Worm (Caenorhabditis elegans) whole organism, L4 larva: ENCODE measurements around the gene ZC239.4.
"Not testable (repeated sequence)": the region's sequence is repeated elsewhere in the genome, so short reads cannot be mapped to it uniquely, and the experiment has no call there.

Source experiments
- F49E8.2 ChIP-seq: sonication (generic microtip); optimal IDR thresholded peaks from 2 replicates; lab custom pipeline; 2016; ENCODE audit warnings: missing compliant biosample characterization, mild to moderate bottlenecking, missing genetic modification characterization, borderline replicate concordance
- Y105C5A.15 ChIP-seq: fragments of 200-800 bp; sonication (Bioruptor generic); IDR thresholded peaks from 2 replicates; pipeline ENCODE4 v1.3.6; 2022; ENCODE audit warnings: missing genetic modification characterization, missing compliant biosample characterization
- Y48G9A.11 ChIP-seq: fragments of 200-800 bp; sonication (Bioruptor generic); IDR thresholded peaks from 2 replicates; pipeline ENCODE4 v1.3.6; 2022; ENCODE audit warnings: missing genetic modification reagents, missing genetic modification characterization, missing compliant biosample characterization
- Y75B8A.6 ChIP-seq: fragments of 200-800 bp; sonication (Bioruptor generic); IDR thresholded peaks from 2 replicates; pipeline ENCODE4 v1.3.6; 2022; ENCODE audit warnings: missing genetic modification reagents, missing genetic modification characterization, missing compliant biosample characterization
- ZK546.5 ChIP-seq, 2 experiments: sonication (generic microtip); optimal IDR thresholded peaks; 2 replicates each; lab custom pipeline; 2017; ENCODE audit warnings: missing biosample characterization in 2 of 2, missing genetic modification characterization in 2 of 2
- aha-1 ChIP-seq: fragments of 150-350 bp; peaks from one replicate; lab custom pipeline; 2014; ENCODE audit warnings: missing biosample characterization, missing genetic modification characterization
- arid-1 ChIP-seq: fragments of 200-800 bp; sonication (Bioruptor generic); conservative IDR thresholded peaks from 2 replicates; pipeline ENCODE4 v1.3.6; 2022; ENCODE audit warnings: missing genetic modification reagents, missing genetic modification characterization, missing compliant biosample characterization
- ceh-62 ChIP-seq: sonication (generic microtip); optimal IDR thresholded peaks from 2 replicates; lab custom pipeline; 2017; ENCODE audit warnings: missing biosample characterization, missing genetic modification characterization
- ctbp-1 ChIP-seq: fragments of 200-800 bp; sonication (Bioruptor generic); IDR thresholded peaks from 2 replicates; pipeline ENCODE4 v1.3.6; 2022; ENCODE audit warnings: missing genetic modification reagents, missing genetic modification characterization, missing compliant biosample characterization
- dmd-6 ChIP-seq: fragments of 200-800 bp; sonication (Bioruptor generic); IDR thresholded peaks from 2 replicates; pipeline ENCODE4 v1.3.6; 2022; ENCODE audit warnings: missing genetic modification reagents, missing genetic modification characterization, missing compliant biosample characterization
- dmd-9 ChIP-seq: fragments of 200-800 bp; sonication (Bioruptor generic); IDR thresholded peaks from 2 replicates; pipeline ENCODE4 v1.3.6; 2022; ENCODE audit warnings: missing genetic modification reagents, missing genetic modification characterization, missing compliant biosample characterization
- egl-43 ChIP-seq: fragments of 200-800 bp; sonication (Bioruptor generic); IDR thresholded peaks from 2 replicates; pipeline ENCODE4 v1.3.6; 2022; ENCODE audit warnings: missing genetic modification reagents, missing genetic modification characterization, missing compliant biosample characterization
- hlh-11 ChIP-seq: fragments of 200-800 bp; sonication (Bioruptor generic); optimal IDR thresholded peaks from 2 replicates; lab custom pipeline; 2018; ENCODE audit warnings: mild to moderate bottlenecking, missing genetic modification characterization, missing compliant biosample characterization
- hmg-1.1 ChIP-seq: fragments of 200-800 bp; sonication (Bioruptor generic); IDR thresholded peaks from 2 replicates; pipeline ENCODE4 v1.3.6; 2022; ENCODE audit warnings: missing genetic modification reagents, missing genetic modification characterization, missing compliant biosample characterization
- lin-13 ChIP-seq: fragments of 150-350 bp; optimal IDR thresholded peaks from 2 replicates; lab custom pipeline; 2014; ENCODE audit warnings: missing biosample characterization, missing genetic modification reagents, missing genetic modification characterization
- madf-5 ChIP-seq, 2 experiments: fragments of 200-800 bp; sonication (Bioruptor generic); IDR thresholded peaks; 2 replicates each; pipeline ENCODE4 v1.3.6; 2022; ENCODE audit warnings: missing compliant biosample characterization in 2 of 2, missing genetic modification characterization in 2 of 2
- madf-9 ChIP-seq: fragments of 200-800 bp; sonication (Bioruptor generic); conservative IDR thresholded peaks from 2 replicates; pipeline ENCODE4 v1.3.6; 2022; ENCODE audit warnings: missing genetic modification reagents, missing genetic modification characterization, missing compliant biosample characterization
- mes-2 ChIP-seq: sonication (generic microtip); optimal IDR thresholded peaks from 2 replicates; lab custom pipeline; 2016; ENCODE audit warnings: missing genotype, mild to moderate bottlenecking, missing genetic modification characterization, missing compliant biosample characterization; ENCODE audit not compliant: poor library complexity, severe bottlenecking
- nhr-11 ChIP-seq: fragments of 150-350 bp; optimal IDR thresholded peaks from 2 replicates; lab custom pipeline; 2014; ENCODE audit warnings: missing biosample characterization, missing genetic modification characterization
- nhr-48 ChIP-seq: sonication (generic microtip); optimal IDR thresholded peaks from 2 replicates; lab custom pipeline; 2016; ENCODE audit warnings: mild to moderate bottlenecking, missing genetic modification characterization, missing compliant biosample characterization
- php-3 ChIP-seq: fragments of 200-800 bp; sonication (Bioruptor generic); IDR thresholded peaks from 2 replicates; pipeline ENCODE4 v1.3.6; 2022; ENCODE audit warnings: missing genetic modification reagents, missing genetic modification characterization, missing compliant biosample characterization
- set-16 ChIP-seq: fragments of 200-800 bp; sonication (Bioruptor generic); IDR thresholded peaks from 2 replicates; pipeline ENCODE4 v1.3.6; 2022; ENCODE audit warnings: missing genetic modification reagents, missing genetic modification characterization, missing compliant biosample characterization
- tag-97 ChIP-seq: fragments of 200-800 bp; sonication (Bioruptor generic); IDR thresholded peaks from 2 replicates; pipeline ENCODE4 v1.3.6; 2022; ENCODE audit warnings: missing genetic modification characterization, missing compliant biosample characterization
- unc-39 ChIP-seq: sonication (generic microtip); optimal IDR thresholded peaks from 2 replicates; lab custom pipeline; 2017; ENCODE audit warnings: missing biosample characterization, missing genetic modification characterization
- unc-62 ChIP-seq, 3 experiments: fragments of 150-350 bp in 1 of 3; sonication (generic microtip); optimal IDR thresholded peaks in 2 of 3; peaks in 1 of 3; 1 replicate in 1 of 3; 2 replicates in 2 of 3; lab custom pipeline; 2014 to 2017; ENCODE audit warnings: missing biosample characterization in 3 of 3, missing genetic modification characterization in 3 of 3, missing genetic modification reagents in 3 of 3, missing genotype in 1 of 3
- vab-7 ChIP-seq: fragments of 200-800 bp; sonication (Bioruptor generic); IDR thresholded peaks from 2 replicates; pipeline ENCODE4 v1.3.6; 2022; ENCODE audit warnings: missing genetic modification reagents, missing genetic modification characterization, missing compliant biosample characterization
- zip-11 ChIP-seq: fragments of 200-800 bp; sonication (Bioruptor generic); IDR thresholded peaks from 2 replicates; pipeline ENCODE4 v1.3.6; 2022; ENCODE audit warnings: missing genetic modification characterization, missing compliant biosample characterization
- ztf-7 ChIP-seq: fragments of 150-350 bp; optimal IDR thresholded peaks from 2 replicates; lab custom pipeline; 2014; ENCODE audit warnings: missing biosample characterization, missing genetic modification characterization

ZC239.4 gene

ce11 chrII:3184858-3185257, 29.1 kb upstream of the ZC239.4 start, which contains the start of gene sri-78:
Gene sri-78 (plus strand): TSS chrII:3185158.
- not testable (repeated sequence) for TF ChIP-seq dmd-9; lin-13 (GFP tag; lab: Kevin White, UChicago); set-16
- TF ChIP-seq, all 104 proteins: peak for 0; not testable (repeated sequence) for 104

- TF ChIP-seq set-16, result peak; percentile 55
- no peak for TF ChIP-seq nhr-11
- 0 out of 2 replicates have a peak, but pooled peaks have one; percentile 44 for TF ChIP-seq egl-43 (GFP tag; lab: Robert Waterston, UW)
- TF ChIP-seq Y48G9A.11, result peak; percentile 41; the same call in 1 of the 2 replicates
- peak; percentile 21 for TF ChIP-seq aha-1
- no peak for TF ChIP-seq dmd-6 (GFP tag; lab: Robert Waterston, UW)
- TF ChIP-seq arid-1 (GFP tag; lab: Robert Waterston, UW), result no peak
- no peak for TF ChIP-seq nhr-48
- TF ChIP-seq mes-2, result no peak
- no peak for TF ChIP-seq vab-7 (GFP tag; lab: Robert Waterston, UW)
- no peak for TF ChIP-seq php-3 (GFP tag; lab: Robert Waterston, UW)
- TF ChIP-seq ceh-62 (tag; lab: Kevin White, UChicago), result no peak
Measured at ce11 chrII:3185848-3186247, 28.1 kb upstream of the ZC239.4 start.

ce11 chrII:3189038-3189437, 25.0 kb upstream of the ZC239.4 start, which contains the start of gene Y27F2A.11:
Gene Y27F2A.11 (plus strand): TSS chrII:3189338.
- TF ChIP-seq madf-9 (GFP tag; lab: Robert Waterston, UW); dmd-9; ctbp-1 (GFP tag; lab: Robert Waterston, UW): not testable (repeated sequence)
- TF ChIP-seq, all 104 proteins: peak for 0; not testable (repeated sequence) for 104

- TF ChIP-seq hlh-11 (tag; lab: Kevin White, UChicago); F49E8.2 (tag; lab: Kevin White, UChicago); ZK546.5 (tag; optimal IDR thresholded peaks at IDR 0.05; lab: Kevin White, UChicago): not testable (repeated sequence)
Measured at ce11 chrII:3191544-3191943, 22.5 kb upstream of the ZC239.4 start, which contains the start of gene Y27F2A.9. Gene Y27F2A.9 (minus strand): TSS chrII:3191644.

- TF ChIP-seq set-16 (peak; percentile 79), Y75B8A.6 (GFP tag; lab: Robert Waterston, UW) (no peak)
- TF ChIP-seq, all 104 proteins: peak for 1
Measured at ce11 chrII:3195739-3196138, 18.3 kb upstream of the ZC239.4 start.

ce11 chrII:3196966-3197365, 17.0 kb upstream of the ZC239.4 start, which contains the start of gene gcy-15:
Gene gcy-15 (minus strand): TSS chrII:3197066.
- TF ChIP-seq zip-11 (GFP tag; lab: Robert Waterston, UW) (no peak), hmg-1.1 (GFP tag; lab: Robert Waterston, UW) (no peak), unc-39 (tag; lab: Kevin White, UChicago) (no peak), madf-5 (GFP tag; IDR thresholded peaks at IDR 0.05; lab: Robert Waterston, UW) (no peak), Y105C5A.15 (no peak)

- TF ChIP-seq ztf-7 (tag; lab: Kevin White, UChicago) (no peak), tag-97 (GFP tag; lab: Robert Waterston, UW) (no peak), unc-62 (GFP tag; optimal IDR thresholded peaks at IDR 0.05 in 1 of 2; lab: Kevin White, UChicago) (peak in 1 of 2 experiments; percentile 84), unc-62 (tag; optimal IDR thresholded peaks at IDR 0.05; lab: Kevin White, UChicago) (no peak)
- TF ChIP-seq, all 104 proteins: peak for 1
Measured at ce11 chrII:3198998-3199397, 15.0 kb upstream of the ZC239.4 start, which contains the start of gene sri-51. Gene sri-51 (minus strand): TSS chrII:3199098.
